Fruit fly (Drosophila melanogaster): ENCODE results near the gene CG15211.

Gene CG15211

DNA sequence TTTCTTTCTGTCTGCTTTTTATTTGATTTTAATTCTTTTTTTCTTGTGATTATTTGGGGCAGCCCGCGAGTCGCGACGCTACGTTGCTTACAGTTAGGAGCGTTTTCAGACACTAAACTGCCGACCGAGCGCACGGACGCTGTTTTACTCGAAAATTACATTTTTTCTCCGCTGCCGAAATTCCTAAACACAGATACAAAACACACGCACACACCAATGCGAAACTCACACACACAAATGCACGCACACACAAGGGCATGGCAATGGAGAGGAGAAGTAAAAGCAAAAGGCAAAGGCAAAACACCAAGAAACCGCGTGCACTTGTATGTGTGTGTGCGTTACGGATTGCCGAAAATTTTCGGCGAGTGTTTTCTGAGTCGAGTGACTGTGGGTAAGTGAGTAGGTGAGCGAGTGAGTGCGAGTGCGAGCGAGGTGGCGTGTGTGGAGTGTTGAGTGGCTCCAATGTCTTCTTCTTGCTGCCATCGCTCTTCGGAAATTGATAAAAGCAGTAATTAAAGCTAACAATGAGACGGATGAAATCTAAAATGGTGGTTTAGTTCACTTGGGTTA, 43.3 kb downstream of the CG15211 start (continued):
- TF ChIP-seq Optix (GFP tag; IDR thresholded peaks at IDR 0.05): no peak
- TF ChIP-seq CG31441 (GFP tag; IDR thresholded peaks at IDR 0.05): no peak
- TF ChIP-seq CG2889 (GFP tag; IDR thresholded peaks at IDR 0.05): no peak
- peak; percentile 99 for TF ChIP-seq cg (GFP tag; optimal IDR thresholded peaks at IDR 0.05)
- no peak for TF ChIP-seq ems (GFP tag; optimal IDR thresholded peaks at IDR 0.05)
- TF ChIP-seq CG14860 (GFP tag; IDR thresholded peaks at IDR 0.05; ENCODE audit: partially characterized antibody): no peak
- TF ChIP-seq CG10565 (GFP tag; optimal IDR thresholded peaks at IDR 0.05): no peak
- TF ChIP-seq cwo (GFP tag; optimal IDR thresholded peaks at IDR 0.05): no peak
- no peak for TF ChIP-seq pho (GFP tag; optimal IDR thresholded peaks at IDR 0.05)
- 0 out of 2 replicates have a peak, but pooled peaks have one; percentile 10 for TF ChIP-seq CG32767 (GFP tag; IDR thresholded peaks at IDR 0.05)
- no peak for TF ChIP-seq unc-4 (GFP tag; IDR thresholded peaks at IDR 0.05; ENCODE audit: partially characterized antibody)
- TF ChIP-seq sens-2 (GFP tag; IDR thresholded peaks at IDR 0.05): no peak
- TF ChIP-seq CG13287 (GFP tag; IDR thresholded peaks at IDR 0.05; ENCODE audit: partially characterized antibody): peak; percentile 40
- TF ChIP-seq Neu2 (GFP tag; optimal IDR thresholded peaks at IDR 0.05; ENCODE audit: borderline replicate concordance): no peak
- TF ChIP-seq CG14710 (tag; optimal IDR thresholded peaks at IDR 0.05): no peak
- TF ChIP-seq CG8478 (optimal IDR thresholded peaks at IDR 0.05): peak; percentile 92
- no peak for TF ChIP-seq CG10366 (GFP tag; IDR thresholded peaks at IDR 0.05)
- TF ChIP-seq sd (tag; optimal IDR thresholded peaks at IDR 0.05): peak; percentile 98
- TF ChIP-seq slp2 (GFP tag; optimal IDR thresholded peaks at IDR 0.05): no peak
- peak; percentile 13 for TF ChIP-seq Hey (tag; optimal IDR thresholded peaks at IDR 0.05)
- no peak for TF ChIP-seq fu2 (GFP tag; optimal IDR thresholded peaks at IDR 0.05)
- no peak for TF ChIP-seq Dbx (GFP tag; IDR thresholded peaks at IDR 0.05)
- no peak for TF ChIP-seq sc (optimal IDR thresholded peaks at IDR 0.05)
- TF ChIP-seq sc (GFP tag; optimal IDR thresholded peaks at IDR 0.05): no peak
- peak; percentile 69; the same call in 1 of the 2 replicates for TF ChIP-seq rib (GFP tag; IDR thresholded peaks at IDR 0.05)
- TF ChIP-seq Deaf1 (tag; optimal IDR thresholded peaks at IDR 0.05): peak; percentile 84
- TF ChIP-seq fd102C (GFP tag; optimal IDR thresholded peaks at IDR 0.05): no peak
- TF ChIP-seq slou (GFP tag; optimal IDR thresholded peaks at IDR 0.05): no peak
- no peak for TF ChIP-seq CG6654 (GFP tag; optimal IDR thresholded peaks at IDR 0.05)
- TF ChIP-seq CG6272 (GFP tag; IDR thresholded peaks at IDR 0.05): no peak
- TF ChIP-seq Mes4 (GFP tag; optimal IDR thresholded peaks at IDR 0.05): no peak
- TF ChIP-seq da (GFP tag; optimal IDR thresholded peaks at IDR 0.05): no peak
- TF ChIP-seq tx (GFP tag; optimal IDR thresholded peaks at IDR 0.05): no peak
- no peak for TF ChIP-seq CG18476 (GFP tag; optimal IDR thresholded peaks at IDR 0.05)
- TF ChIP-seq Ets97D (GFP tag; optimal IDR thresholded peaks at IDR 0.05): no peak
- TF ChIP-seq onecut (GFP tag; IDR thresholded peaks at IDR 0.05): no peak
- TF ChIP-seq Hr51 (GFP tag; optimal IDR thresholded peaks at IDR 0.05): peak in 1 of 2 experiments; percentile 49
- TF ChIP-seq jumu (GFP tag; optimal IDR thresholded peaks at IDR 0.05): no peak
- no peak for TF ChIP-seq mam (GFP tag; optimal IDR thresholded peaks at IDR 0.05)
- TF ChIP-seq exex (tag; optimal IDR thresholded peaks at IDR 0.05): peak; percentile 47
- no peak for TF ChIP-seq BEAF-32 (GFP tag; optimal IDR thresholded peaks at IDR 0.05)
- TF ChIP-seq Stat92E (GFP tag; optimal IDR thresholded peaks at IDR 0.05): peak in 1 of 3 experiments; percentile 49
- TF ChIP-seq CG10543 (GFP tag; optimal IDR thresholded peaks at IDR 0.05): peak; percentile 49
- TF ChIP-seq CG17568 (GFP tag; optimal IDR thresholded peaks at IDR 0.05): no peak
- TF ChIP-seq CG10654 (GFP tag; optimal IDR thresholded peaks at IDR 0.05): no peak
- TF ChIP-seq H15 (GFP tag; IDR thresholded peaks at IDR 0.05): no peak
- peak; percentile 27 for TF ChIP-seq sqz (GFP tag; optimal IDR thresholded peaks at IDR 0.05)
- TF ChIP-seq az2 (GFP tag; optimal IDR thresholded peaks at IDR 0.05): no peak
- no peak for TF ChIP-seq Mad (GFP tag; optimal IDR thresholded peaks at IDR 0.05)
- TF ChIP-seq Usf (GFP tag; optimal IDR thresholded peaks at IDR 0.05): no peak
- no peak for TF ChIP-seq CG3726 (GFP tag; IDR thresholded peaks at IDR 0.05)
